Worm (Caenorhabditis elegans): ENCODE data around the gene sfxn-2.

The sfxn-2 gene

ce11 chrX:7906430-7907014 is 51.6 kb downstream of the sfxn-2 start, which contains the start of gene C39D10.1 (continued):
- TF ChIP-seq T20F7.1 (GFP tag; optimal IDR thresholded peaks at IDR 0.05) (peak; percentile 34), spr-3 (GFP tag; optimal IDR thresholded peaks at IDR 0.05) (no peak), T26A8.4 (GFP tag; IDR thresholded peaks at IDR 0.05) (no peak), F49E8.2 (tag; optimal IDR thresholded peaks at IDR 0.05; ENCODE audit: borderline replicate concordance) (no peak), unc-62 (GFP tag; optimal IDR thresholded peaks at IDR 0.05 in 1 of 2) (peak in 1 of 2 experiments; percentile 96), unc-62 (tag; optimal IDR thresholded peaks at IDR 0.05) (no peak), ceh-20 (GFP tag; IDR thresholded peaks at IDR 0.05) (no peak), nhr-25 (tag; optimal IDR thresholded peaks at IDR 0.05; ENCODE audit: borderline replicate concordance, insufficient read depth) (no peak), daf-16 (GFP tag; optimal IDR thresholded peaks at IDR 0.05) (peak; percentile 22 to 68), daf-16 (tag; optimal IDR thresholded peaks at IDR 0.05) (no peak), arid-1 (GFP tag; conservative IDR thresholded peaks at IDR 0.05) (0 out of 2 replicates have a peak, but pooled peaks have one; percentile 49), nhr-42 (GFP tag; IDR thresholded peaks at IDR 0.05) (no peak), D1046.2 (GFP tag; IDR thresholded peaks at IDR 0.05) (peak; percentile 76; the same call in 1 of the 2 replicates), lim-7 (GFP tag; IDR thresholded peaks at IDR 0.05) (peak; percentile 78), nhr-48 (tag; optimal IDR thresholded peaks at IDR 0.05) (peak; percentile 27), Y75B8A.6 (GFP tag; IDR thresholded peaks at IDR 0.05) (0 out of 2 replicates have a peak, but pooled peaks have one; percentile 26), unc-130 (GFP tag; optimal IDR thresholded peaks at IDR 0.05) (peak; percentile 29), ztf-7 (tag; optimal IDR thresholded peaks at IDR 0.05) (no peak), spr-1 (tag; optimal IDR thresholded peaks at IDR 0.05) (no peak), ctbp-1 (GFP tag; IDR thresholded peaks at IDR 0.05) (0 out of 2 replicates have a peak, but pooled peaks have one; percentile 25), lin-29 (GFP tag; IDR thresholded peaks at IDR 0.05) (no peak), lin-1 (GFP tag; IDR thresholded peaks at IDR 0.05) (no peak), lsy-2 (tag; optimal IDR thresholded peaks at IDR 0.05) (no peak), unc-39 (tag; optimal IDR thresholded peaks at IDR 0.05) (no peak), ZK337.2 (GFP tag; IDR thresholded peaks at IDR 0.05) (peak; percentile 35; the same call in 1 of the 2 replicates), madf-5 (GFP tag; IDR thresholded peaks at IDR 0.05) (peak in 1 of 2 experiments; percentile 44; a peak in 1 of 4 replicates), set-16 (GFP tag; IDR thresholded peaks at IDR 0.05) (no peak), mes-2 (tag; optimal IDR thresholded peaks at IDR 0.05; ENCODE audit: poor library complexity, severe bottlenecking) (no peak), lir-3 (tag; optimal IDR thresholded peaks at IDR 0.05) (no peak), ceh-28 (tag; optimal IDR thresholded peaks at IDR 0.05) (no peak), skn-1 (tag; optimal IDR thresholded peaks at IDR 0.05) (no peak), rbr-2 (tag; optimal IDR thresholded peaks at IDR 0.05) (no peak), lin-13 (GFP tag; optimal IDR thresholded peaks at IDR 0.05) (peak; percentile 5), tag-97 (GFP tag; IDR thresholded peaks at IDR 0.05) (no peak), mdt-29 (GFP tag; IDR thresholded peaks at IDR 0.05) (no peak), duxl-1 (tag; optimal IDR thresholded peaks at IDR 0.05; ENCODE audit: poor library complexity) (peak; percentile 36), mdl-1 (tag; optimal IDR thresholded peaks at IDR 0.05) (no peak), pha-4 (GFP tag; IDR thresholded peaks at IDR 0.05) (peak; percentile 67; the same call in 1 of the 2 replicates), pha-4 (tag; optimal IDR thresholded peaks at IDR 0.05) (no peak), F37D6.2 (tag; optimal IDR thresholded peaks at IDR 0.05) (no peak), tra-1 (GFP tag; IDR thresholded peaks at IDR 0.05) (no peak), lin-15B (tag; optimal IDR thresholded peaks at IDR 0.05) (no peak), lin-39 (tag; optimal IDR thresholded peaks at IDR 0.05) (no peak), Y5F2A.4 (GFP tag; optimal IDR thresholded peaks at IDR 0.05) (no peak), hlh-30 (tag; optimal IDR thresholded peaks at IDR 0.05; ENCODE audit: insufficient read depth) (peak; percentile 16), sdz-12 (GFP tag; optimal IDR thresholded peaks at IDR 0.05) (no peak), Y48G9A.11 (GFP tag; IDR thresholded peaks at IDR 0.05) (peak; percentile 38; the same call in 1 of the 2 replicates), zfp-3 (GFP tag; conservative IDR thresholded peaks at IDR 0.05) (0 out of 2 replicates have a peak, but pooled peaks have one; percentile 24), nhr-77 (tag; optimal IDR thresholded peaks at IDR 0.05) (no peak), nhr-102 (tag; optimal IDR thresholded peaks at IDR 0.05) (peak; percentile 33)
